In the genomic region with DNA sequence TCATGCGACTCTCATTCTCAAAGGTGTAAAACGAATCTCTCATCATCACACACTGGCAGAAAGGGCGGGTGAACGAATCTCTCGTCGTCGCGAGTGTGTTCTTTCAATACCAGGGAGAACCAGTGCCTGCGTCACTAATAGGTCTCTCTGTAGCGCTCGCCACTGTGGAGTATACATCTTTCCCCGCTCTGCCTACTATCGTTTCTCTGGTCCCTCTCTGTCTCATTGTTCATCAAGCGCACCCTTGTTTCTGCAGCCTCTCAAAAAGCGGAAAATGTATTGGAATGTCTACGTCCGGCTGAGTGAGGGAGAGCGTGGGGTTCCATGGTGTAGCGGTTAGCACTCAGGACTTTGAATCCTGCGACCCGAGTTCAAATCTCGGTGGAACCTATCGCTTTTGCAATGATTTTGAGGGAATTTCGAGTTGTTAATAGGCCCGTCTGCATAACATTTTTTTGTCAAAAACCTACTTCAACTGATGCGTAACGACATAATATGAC, we compare ENCODE assay signal across 5 worm cellular contexts.
TF ChIP-seq lines count a peak whose summit lies in the region.

No protein-coding gene starts in this region.

TF ChIP-seq in whole organism, L1 larva, 84 proteins besides CTCF, POLR2A, EP300 and RAD21 (continues in another document):
- TF ChIP-seq dsc-1 (tag; optimal IDR thresholded peaks at IDR 0.05; lab: Kevin White, UChicago) (peak; percentile 96), elt-3 (tag; optimal IDR thresholded peaks at IDR 0.05; lab: Kevin White, UChicago) (peak in 3 of 6 experiments; percentile 20 to 79 (median 49)), pqm-1 (tag; optimal IDR thresholded peaks at IDR 0.05; lab: Kevin White, UChicago) (peak; percentile 42), ceh-88 (GFP tag; IDR thresholded peaks at IDR 0.05; lab: Robert Waterston, UW) (peak; percentile 67), sox-4 (tag; optimal IDR thresholded peaks at IDR 0.05; lab: Kevin White, UChicago) (peak; percentile 90), aha-1 (tag; optimal IDR thresholded peaks at IDR 0.05; lab: Kevin White, UChicago) (no peak), nhr-20 (tag; optimal IDR thresholded peaks at IDR 0.05; lab: Kevin White, UChicago) (peak; percentile 88), ceh-63 (GFP tag; optimal IDR thresholded peaks at IDR 0.05; lab: Kevin White, UChicago) (peak; percentile 31), dpl-1 (GFP tag; optimal IDR thresholded peaks at IDR 0.05; lab: Kevin White, UChicago) (peak in 2 of 3 experiments; percentile 53), elt-2 (tag; optimal IDR thresholded peaks at IDR 0.05; lab: Kevin White, UChicago) (peak; percentile 73), rnt-1 (tag; optimal IDR thresholded peaks at IDR 0.05; lab: Kevin White, UChicago) (peak; percentile 79), nhr-76 (tag; optimal IDR thresholded peaks at IDR 0.05; lab: Kevin White, UChicago) (peak; percentile 23), ces-1 (GFP tag; optimal IDR thresholded peaks at IDR 0.05; lab: Kevin White, UChicago) (no peak), fkh-10 (GFP tag; optimal IDR thresholded peaks at IDR 0.05; lab: Kevin White, UChicago) (peak; percentile 96), snpc-4 (tag; optimal IDR thresholded peaks at IDR 0.05; lab: Kevin White, UChicago) (peak; percentile 60), xbp-1 (tag; optimal IDR thresholded peaks at IDR 0.05; lab: Kevin White, UChicago) (peak; percentile 76), efl-3 (GFP tag; optimal IDR thresholded peaks at IDR 0.05; lab: Kevin White, UChicago) (no peak)

TF ChIP-seq in whole organism, L3 larva, 47 proteins besides CTCF, POLR2A, EP300 and RAD21 (continues in another document):
- TF ChIP-seq ztf-4 (tag; optimal IDR thresholded peaks at IDR 0.05; lab: Kevin White, UChicago) = no peak
- TF ChIP-seq elt-3 (tag; optimal IDR thresholded peaks at IDR 0.05; lab: Kevin White, UChicago) = peak in 2 of 3 experiments; percentile 26 to 53
- peak; percentile 97 for TF ChIP-seq jun-1 (tag; optimal IDR thresholded peaks at IDR 0.05; lab: Kevin White, UChicago)
- TF ChIP-seq ceh-9 (tag; optimal IDR thresholded peaks at IDR 0.05; lab: Kevin White, UChicago) = peak; percentile 82
- no peak for TF ChIP-seq nhr-67 (tag; optimal IDR thresholded peaks at IDR 0.05; lab: Kevin White, UChicago)
- peak; percentile 54 for TF ChIP-seq elt-1 (tag; optimal IDR thresholded peaks at IDR 0.05; lab: Kevin White, UChicago)
- peak; percentile 71 for TF ChIP-seq aly-2 (tag; optimal IDR thresholded peaks at IDR 0.05; lab: Kevin White, UChicago)
- peak; percentile 83 for TF ChIP-seq pqm-1 (tag; optimal IDR thresholded peaks at IDR 0.05; lab: Kevin White, UChicago)
- TF ChIP-seq ama-1 (optimal IDR thresholded peaks at IDR 0.05; lab: Kevin White, UChicago) = no peak
- no peak for TF ChIP-seq ceh-16 (tag; optimal IDR thresholded peaks at IDR 0.05; lab: Kevin White, UChicago)
- TF ChIP-seq lsy-12 (tag; optimal IDR thresholded peaks at IDR 0.05; lab: Kevin White, UChicago) = peak; percentile 78
- TF ChIP-seq egl-27 (tag; optimal IDR thresholded peaks at IDR 0.05; lab: Kevin White, UChicago) = peak; percentile 83
- TF ChIP-seq lin-15B (tag; optimal IDR thresholded peaks at IDR 0.05; lab: Kevin White, UChicago) = peak; percentile 52
- TF ChIP-seq nhr-11 (tag; optimal IDR thresholded peaks at IDR 0.05; lab: Kevin White, UChicago) = peak; percentile 79
- peak; percentile 98 for TF ChIP-seq hmg-11 (tag; optimal IDR thresholded peaks at IDR 0.05; lab: Kevin White, UChicago)
- peak; percentile 88 for TF ChIP-seq ceh-82 (tag; optimal IDR thresholded peaks at IDR 0.05; lab: Kevin White, UChicago)
- peak; percentile 78 for TF ChIP-seq snpc-4 (tag; optimal IDR thresholded peaks at IDR 0.05; lab: Kevin White, UChicago)
- no peak for TF ChIP-seq ztf-11 (tag; optimal IDR thresholded peaks at IDR 0.05; lab: Kevin White, UChicago)

TF ChIP-seq in whole organism, early embryonic, 17 proteins besides CTCF, POLR2A, EP300 and RAD21:
- TF ChIP-seq ama-1 (optimal IDR thresholded peaks at IDR 0.05; lab: Kevin White, UChicago) (no peak), hmbx-1 (tag; optimal IDR thresholded peaks at IDR 0.05; lab: Kevin White, UChicago) (peak; percentile 71), hnd-1 (tag; optimal IDR thresholded peaks at IDR 0.05; lab: Kevin White, UChicago) (peak; percentile 77), pes-1 (GFP tag; IDR thresholded peaks at IDR 0.05; lab: Robert Waterston, UW) (peak; percentile 93), tbx-37 (GFP tag; conservative IDR thresholded peaks at IDR 0.05; lab: Robert Waterston, UW) (peak; percentile 82), scrt-1 (GFP tag; IDR thresholded peaks at IDR 0.05; lab: Robert Waterston, UW) (peak; percentile 92), tbx-11 (GFP tag; IDR thresholded peaks at IDR 0.05; lab: Robert Waterston, UW) (peak; percentile 93), ets-7 (tag; optimal IDR thresholded peaks at IDR 0.05; lab: Kevin White, UChicago) (peak; percentile 85), sea-1 (GFP tag; conservative IDR thresholded peaks at IDR 0.05; lab: Robert Waterston, UW) (peak; percentile 92), B0310.2 (tag; optimal IDR thresholded peaks at IDR 0.05; lab: Kevin White, UChicago) (peak; percentile 78), flt-1 (GFP tag; IDR thresholded peaks at IDR 0.05; lab: Robert Waterston, UW) (peak; percentile 91), tra-4 (tag; optimal IDR thresholded peaks at IDR 0.05; lab: Kevin White, UChicago) (peak; percentile 54), ceh-13 (GFP tag; optimal IDR thresholded peaks at IDR 0.05; lab: Kevin White, UChicago) (peak; percentile 82), F13C5.2 (tag; optimal IDR thresholded peaks at IDR 0.05; lab: Kevin White, UChicago) (peak; percentile 96), hmg-4 (GFP tag; optimal IDR thresholded peaks at IDR 0.05; lab: Kevin White, UChicago) (peak; percentile 98), aly-1 (tag; optimal IDR thresholded peaks at IDR 0.05; lab: Kevin White, UChicago) (peak; percentile 89), ceh-36 (tag; optimal IDR thresholded peaks at IDR 0.05; lab: Kevin White, UChicago) (peak; percentile 80)
TF ChIP-seq in whole organism, early embryonic: peak in this region for 16.

TF ChIP-seq in whole organism, midembryonic, 9 proteins besides CTCF, POLR2A, EP300 and RAD21:
- TF ChIP-seq ztf-29 (GFP tag; IDR thresholded peaks at IDR 0.05; lab: Robert Waterston, UW) = peak; percentile 89
- peak; percentile 94 for TF ChIP-seq klf-2 (GFP tag; conservative IDR thresholded peaks at IDR 0.05; lab: Robert Waterston, UW)
- TF ChIP-seq ref-1 (GFP tag; conservative IDR thresholded peaks at IDR 0.05; lab: Robert Waterston, UW) = peak; percentile 86
- peak; percentile 94 for TF ChIP-seq cog-1 (tag; optimal IDR thresholded peaks at IDR 0.05; lab: Kevin White, UChicago)
- peak; percentile 80 for TF ChIP-seq med-1 (GFP tag; optimal IDR thresholded peaks at IDR 0.05; lab: Kevin White, UChicago; ENCODE audit: insufficient read depth)
- TF ChIP-seq ztf-23 (GFP tag; IDR thresholded peaks at IDR 0.05; lab: Robert Waterston, UW) = peak; percentile 95
- peak; percentile 96 for TF ChIP-seq flt-1 (GFP tag; IDR thresholded peaks at IDR 0.05; lab: Robert Waterston, UW)
- TF ChIP-seq tab-1 (GFP tag; IDR thresholded peaks at IDR 0.05; lab: Robert Waterston, UW) = peak; percentile 86
- peak; percentile 82 for TF ChIP-seq T22C8.4 (GFP tag; IDR thresholded peaks at IDR 0.05; lab: Robert Waterston, UW)

TF ChIP-seq in whole organism, young adult, 124 proteins besides CTCF, POLR2A, EP300 and RAD21 (continues in another document):
- no peak for TF ChIP-seq F39B2.1 (GFP tag; IDR thresholded peaks at IDR 0.05; lab: Robert Waterston, UW)
- peak; percentile 89 for TF ChIP-seq nfyb-1 (GFP tag; IDR thresholded peaks at IDR 0.05; lab: Robert Waterston, UW)
- peak; percentile 35 for TF ChIP-seq nhr-27 (tag; optimal IDR thresholded peaks at IDR 0.05; lab: Kevin White, UChicago)
- peak; percentile 91 for TF ChIP-seq atf-7 (tag; optimal IDR thresholded peaks at IDR 0.05; lab: Kevin White, UChicago)
- TF ChIP-seq rcor-1 (GFP tag; IDR thresholded peaks at IDR 0.05; lab: Robert Waterston, UW) = peak; percentile 76
- TF ChIP-seq hlh-12 (tag; optimal IDR thresholded peaks at IDR 0.05; lab: Kevin White, UChicago) = no peak
- TF ChIP-seq snpc-1.3 (tag; optimal IDR thresholded peaks at IDR 0.05; lab: Kevin White, UChicago; ENCODE audit: insufficient read depth) = peak; percentile 60
- TF ChIP-seq madf-8 (GFP tag; conservative IDR thresholded peaks at IDR 0.05; lab: Robert Waterston, UW) = no peak
- peak; percentile 55 for TF ChIP-seq attf-5 (GFP tag; optimal IDR thresholded peaks at IDR 0.05; lab: Kevin White, UChicago)
- peak; percentile 89 for TF ChIP-seq hmg-1.2 (GFP tag; IDR thresholded peaks at IDR 0.05; lab: Robert Waterston, UW)
- TF ChIP-seq mel-28 (tag; optimal IDR thresholded peaks at IDR 0.05; lab: Kevin White, UChicago; ENCODE audit: borderline replicate concordance) = no peak
- TF ChIP-seq bed-2 (GFP tag; IDR thresholded peaks at IDR 0.05; lab: Robert Waterston, UW) = peak; percentile 71; the same call in 1 of the 2 replicates
- no peak for TF ChIP-seq ceh-100 (GFP tag; IDR thresholded peaks at IDR 0.05; lab: Robert Waterston, UW)
- TF ChIP-seq Y53G8AR.9 (GFP tag; conservative IDR thresholded peaks at IDR 0.05; lab: Robert Waterston, UW) = 0 out of 2 replicates have a peak, but pooled peaks have one; percentile 67
- TF ChIP-seq Y56A3A.18 (GFP tag; IDR thresholded peaks at IDR 0.05; lab: Robert Waterston, UW) = peak; percentile 70
- peak; percentile 64 for TF ChIP-seq athp-1 (tag; optimal IDR thresholded peaks at IDR 0.05; lab: Kevin White, UChicago)
- peak in 1 of 2 experiments; percentile 85 for TF ChIP-seq let-607 (tag; optimal IDR thresholded peaks at IDR 0.05; lab: Kevin White, UChicago)
- TF ChIP-seq F55B11.4 (tag; optimal IDR thresholded peaks at IDR 0.05; lab: Kevin White, UChicago; ENCODE audit: borderline replicate concordance, insufficient read depth) = no peak
- 0 out of 2 replicates have a peak, but pooled peaks have one; percentile 48 for TF ChIP-seq sea-2 (GFP tag; IDR thresholded peaks at IDR 0.05; lab: Robert Waterston, UW)
- TF ChIP-seq chd-7 (tag; optimal IDR thresholded peaks at IDR 0.05; lab: Kevin White, UChicago) = peak; percentile 89
- peak; percentile 76 for TF ChIP-seq somi-1 (GFP tag; optimal IDR thresholded peaks at IDR 0.05; lab: Kevin White, UChicago)
- no peak for TF ChIP-seq T26A5.8 (tag; optimal IDR thresholded peaks at IDR 0.05; lab: Kevin White, UChicago)
- TF ChIP-seq B0035.1 (tag; optimal IDR thresholded peaks at IDR 0.05; lab: Kevin White, UChicago) = peak; percentile 83
- TF ChIP-seq F22D6.2 (tag; optimal IDR thresholded peaks at IDR 0.05; lab: Kevin White, UChicago) = peak; percentile 83
- peak; percentile 90 for TF ChIP-seq die-1 (tag; optimal IDR thresholded peaks at IDR 0.05; lab: Kevin White, UChicago)
- peak; percentile 82; the same call in 1 of the 2 replicates for TF ChIP-seq C06A6.2 (GFP tag; conservative IDR thresholded peaks at IDR 0.05; lab: Robert Waterston, UW)
- peak; percentile 89 for TF ChIP-seq K11D2.4 (GFP tag; IDR thresholded peaks at IDR 0.05; lab: Robert Waterston, UW)
- TF ChIP-seq him-1 (tag; optimal IDR thresholded peaks at IDR 0.05; lab: Kevin White, UChicago) = peak; percentile 83
- TF ChIP-seq lin-26 (GFP tag; IDR thresholded peaks at IDR 0.05; lab: Robert Waterston, UW) = peak; percentile 86
- no peak for TF ChIP-seq Y53F4B.3 (GFP tag; IDR thresholded peaks at IDR 0.05; lab: Robert Waterston, UW)
